Fruit fly (Drosophila melanogaster) whole organism, embryonic: ENCODE measurements around the gene CG8051.

Experiments used
- BEAF-32 ChIP-seq: fragments of 200-800 bp; sonication (Bioruptor generic); optimal IDR thresholded peaks from 3 replicates; lab custom pipeline; 2017; ENCODE audit warnings: missing biosample characterization, missing genetic modification characterization, mild to moderate bottlenecking, moderate library complexity, missing genetic modification reagents
- CG11093 ChIP-seq: fragments of 200-800 bp; sonication (Bioruptor generic); IDR thresholded peaks from 3 replicates; pipeline ENCODE4 v1.3.6; 2022; ENCODE audit warnings: missing biosample characterization, missing genetic modification characterization
- CG11398 ChIP-seq: fragments of 200-800 bp; sonication (Bioruptor generic); optimal IDR thresholded peaks from 2 replicates; lab custom pipeline; 2016; ENCODE audit warnings: missing biosample characterization, missing genetic modification characterization
- CG11695 ChIP-seq: fragments of 200-800 bp; sonication (Bioruptor generic); IDR thresholded peaks from 3 replicates; pipeline ENCODE4 v1.3.6; 2022; ENCODE audit warnings: missing biosample characterization, missing genetic modification characterization
- CG12104 ChIP-seq: fragments of 200-800 bp; sonication (Bioruptor generic); optimal IDR thresholded peaks from 3 replicates; lab custom pipeline; 2016; ENCODE audit warnings: missing biosample characterization, missing genetic modification characterization
- CG13424 ChIP-seq: fragments of 200-800 bp; sonication (Bioruptor generic); optimal IDR thresholded peaks from 2 replicates; lab custom pipeline; 2019; ENCODE audit warnings: missing biosample characterization, mild to moderate bottlenecking, missing genetic modification characterization, moderate library complexity
- CG14710 ChIP-seq: fragments of 200-800 bp; sonication (Bioruptor generic); optimal IDR thresholded peaks from 3 replicates; lab custom pipeline; 2019; ENCODE audit warnings: missing biosample characterization, mild to moderate bottlenecking, missing genetic modification characterization, moderate library complexity
- CG18599 ChIP-seq: fragments of 200-800 bp; sonication (Bioruptor generic); optimal IDR thresholded peaks from 3 replicates; lab custom pipeline; 2017; ENCODE audit warnings: missing biosample characterization, missing genetic modification characterization, mild to moderate bottlenecking, moderate library complexity, missing genetic modification reagents
- CG18764 ChIP-seq: fragments of 200-800 bp; sonication (Bioruptor generic); optimal IDR thresholded peaks from 3 replicates; lab custom pipeline; 2016; ENCODE audit warnings: missing biosample characterization, missing genetic modification characterization
- CG2116 ChIP-seq: fragments of 200-800 bp; sonication (Bioruptor generic); optimal IDR thresholded peaks from 3 replicates; lab custom pipeline; 2018; ENCODE audit warnings: missing biosample characterization, mild to moderate bottlenecking, missing genetic modification characterization
- CG2712 ChIP-seq: fragments of 200-800 bp; optimal IDR thresholded peaks from 3 replicates; lab custom pipeline; 2019; ENCODE audit warnings: missing biosample characterization, mild to moderate bottlenecking, missing genetic modification characterization, moderate library complexity
- CG31365 ChIP-seq: fragments of 200-800 bp; sonication (Bioruptor generic); optimal IDR thresholded peaks from 2 replicates; lab custom pipeline; 2018; ENCODE audit warnings: missing biosample characterization, mild to moderate bottlenecking, missing genetic modification characterization
- CG31441 ChIP-seq: fragments of 200-800 bp; sonication (Bioruptor generic); IDR thresholded peaks from 2 replicates; pipeline ENCODE4 v1.3.6; 2022; ENCODE audit warnings: missing biosample characterization, missing genetic modification characterization
- CG34224 ChIP-seq: fragments of 200-800 bp; sonication (Bioruptor generic); IDR thresholded peaks from 3 replicates; pipeline ENCODE4 v1.3.6; 2022; ENCODE audit warnings: missing biosample characterization, missing genetic modification characterization; ENCODE audit not compliant: partially characterized antibody
- CG34422 ChIP-seq: fragments of 200-800 bp; sonication (Bioruptor generic); IDR thresholded peaks from 3 replicates; pipeline ENCODE4 v1.3.6; 2022; ENCODE audit warnings: missing biosample characterization, missing genetic modification characterization
- CG3995 ChIP-seq: fragments of 200-800 bp; sonication (Bioruptor generic); optimal IDR thresholded peaks from 3 replicates; lab custom pipeline; 2016; ENCODE audit warnings: missing biosample characterization, missing genetic modification characterization
- CG42726 ChIP-seq: fragments of 200-800 bp; sonication (Bioruptor generic); IDR thresholded peaks from 2 replicates; pipeline ENCODE4 v1.3.6; 2022; ENCODE audit warnings: missing biosample characterization, missing genetic modification characterization; ENCODE audit not compliant: partially characterized antibody
- CG4617 ChIP-seq: fragments of 200-800 bp; sonication (Bioruptor generic); optimal IDR thresholded peaks from 3 replicates; lab custom pipeline; 2016; ENCODE audit warnings: missing biosample characterization, missing genetic modification characterization, borderline replicate concordance
- CG4820 ChIP-seq: fragments of 200-800 bp; sonication (Bioruptor generic); optimal IDR thresholded peaks from 3 replicates; lab custom pipeline; 2016; ENCODE audit warnings: missing biosample characterization, missing genetic modification characterization
- CG8290 ChIP-seq, 3 experiments: fragments of 200-800 bp; sonication (Bioruptor generic); optimal IDR thresholded peaks; 2 replicates each; lab custom pipeline; 2016 to 2019; ENCODE audit warnings: missing biosample characterization in 3 of 3, missing genetic modification characterization in 3 of 3, mild to moderate bottlenecking in 2 of 3, moderate library complexity in 1 of 3
- D ChIP-seq, 2 experiments: fragments of 200-800 bp in 1 of 2; fragments of >200 bp in 1 of 2; sonication (Bioruptor generic) in 1 of 2; optimal IDR thresholded peaks; 2 replicates in 1 of 2; 3 replicates in 1 of 2; lab custom pipeline; 2017; ENCODE audit warnings: mild to moderate bottlenecking in 1 of 2, missing biosample characterization in 1 of 2, missing genetic modification characterization in 1 of 2, missing genetic modification reagents in 1 of 2
- Dfd ChIP-seq, 2 experiments: fragments of >200 bp; optimal IDR thresholded peaks; 2 replicates each; lab custom pipeline; 2017; ENCODE audit warnings: missing biosample characterization in 2 of 2, missing genetic modification characterization in 2 of 2
- Dp ChIP-seq: fragments of 200-800 bp; sonication (Bioruptor generic); optimal IDR thresholded peaks from 2 replicates; lab custom pipeline; 2018; ENCODE audit warnings: missing biosample characterization, mild to moderate bottlenecking, missing genetic modification characterization, moderate library complexity
- Eip74EF ChIP-seq, 2 experiments: fragments of 200-800 bp in 1 of 2; fragments of >200 bp in 1 of 2; sonication (Bioruptor generic) in 1 of 2; optimal IDR thresholded peaks; 2 replicates each; lab custom pipeline; 2017 to 2019; ENCODE audit warnings: missing biosample characterization in 2 of 2, missing genetic modification characterization in 2 of 2, mild to moderate bottlenecking in 1 of 2, moderate library complexity in 1 of 2
- Lhr ChIP-seq: fragments of 200-800 bp; sonication (Bioruptor generic); optimal IDR thresholded peaks from 3 replicates; lab custom pipeline; 2017; ENCODE audit warnings: mild to moderate bottlenecking, missing biosample characterization, missing genetic modification reagents, missing genetic modification characterization
- MESR4 ChIP-seq: fragments of 200-800 bp; sonication (Bioruptor generic); optimal IDR thresholded peaks from 2 replicates; lab custom pipeline; 2018; ENCODE audit warnings: missing biosample characterization, mild to moderate bottlenecking, missing genetic modification characterization, moderate library complexity
- Med ChIP-seq: fragments of 200-800 bp; sonication (Bioruptor generic); peaks from one replicate; lab custom pipeline; 2016; ENCODE audit warnings: missing biosample characterization, missing genetic modification characterization, mild to moderate bottlenecking, inconsistent platforms, moderate library complexity
- Myb ChIP-seq: fragments of 200-800 bp; sonication (Bioruptor generic); optimal IDR thresholded peaks from 2 replicates; lab custom pipeline; 2016; ENCODE audit warnings: missing biosample characterization, missing genetic modification characterization
- NC2β ChIP-seq: fragments of 200-800 bp; sonication (Bioruptor generic); optimal IDR thresholded peaks from 2 replicates; lab custom pipeline; 2016; ENCODE audit warnings: missing biosample characterization, missing genetic modification characterization
- Rfx ChIP-seq: fragments of 200-800 bp; sonication (Bioruptor generic); IDR thresholded peaks from 2 replicates; pipeline ENCODE4 v1.3.6; 2022; ENCODE audit warnings: missing biosample characterization, missing genetic modification characterization
- Ssrp ChIP-seq: fragments of 200-800 bp; sonication (Bioruptor generic); optimal IDR thresholded peaks from 2 replicates; lab custom pipeline; 2018; ENCODE audit warnings: missing biosample characterization, mild to moderate bottlenecking, missing genetic modification characterization, moderate library complexity
- amos ChIP-seq: fragments of 200-800 bp; sonication (Bioruptor generic); IDR thresholded peaks from 2 replicates; pipeline ENCODE4 v1.3.6; 2022; ENCODE audit warnings: missing biosample characterization, missing genetic modification characterization; ENCODE audit not compliant: partially characterized antibody
- ara ChIP-seq: fragments of 200-800 bp; sonication (Bioruptor generic); IDR thresholded peaks from 2 replicates; pipeline ENCODE4 v1.3.6; 2022; ENCODE audit warnings: missing biosample characterization, missing genetic modification characterization
- cato ChIP-seq: fragments of 200-800 bp; sonication (Bioruptor generic); optimal IDR thresholded peaks from 2 replicates; lab custom pipeline; 2016; ENCODE audit warnings: missing biosample characterization, missing genetic modification characterization, borderline replicate concordance
- gcm2 ChIP-seq: fragments of 200-800 bp; sonication (Bioruptor generic); optimal IDR thresholded peaks from 2 replicates; lab custom pipeline; 2016; ENCODE audit warnings: missing biosample characterization, missing genetic modification characterization
- lola ChIP-seq, 3 experiments: fragments of >200 bp in 2 of 3; fragments of 200-800 bp in 1 of 3; sonication (Bioruptor generic) in 1 of 3; optimal IDR thresholded peaks; 2 replicates each; lab custom pipeline; 2017 to 2019; ENCODE audit warnings: missing biosample characterization in 3 of 3, missing genetic modification characterization in 3 of 3, mild to moderate bottlenecking in 1 of 3, moderate library complexity in 1 of 3
- pzg ChIP-seq: fragments of 200-800 bp; sonication (Bioruptor generic); optimal IDR thresholded peaks from 3 replicates; lab custom pipeline; 2018; ENCODE audit warnings: missing biosample characterization, mild to moderate bottlenecking, missing genetic modification characterization, moderate library complexity
- rib ChIP-seq: fragments of 200-800 bp; sonication (Bioruptor generic); IDR thresholded peaks from 2 replicates; pipeline ENCODE4 v1.3.6; 2022; ENCODE audit warnings: missing biosample characterization, missing genetic modification characterization
- sens ChIP-seq: fragments of 200-800 bp; sonication (Bioruptor generic); peaks from one replicate; lab custom pipeline; 2016; ENCODE audit warnings: missing biosample characterization, missing genetic modification characterization
- sens-2 ChIP-seq: fragments of 200-800 bp; sonication (Bioruptor generic); IDR thresholded peaks from 2 replicates; pipeline ENCODE4 v1.3.6; 2022; ENCODE audit warnings: missing biosample characterization, missing genetic modification characterization
- stwl ChIP-seq: fragments of 200-800 bp; sonication (Bioruptor generic); optimal IDR thresholded peaks from 3 replicates; lab custom pipeline; 2018; ENCODE audit warnings: missing biosample characterization, mild to moderate bottlenecking, missing genetic modification characterization, moderate library complexity
- trem ChIP-seq: fragments of 200-800 bp; optimal IDR thresholded peaks from 3 replicates; lab custom pipeline; 2019; ENCODE audit warnings: missing biosample characterization, mild to moderate bottlenecking, missing genetic modification characterization, moderate library complexity
- twi ChIP-seq: fragments of 200-800 bp; optimal IDR thresholded peaks from 2 replicates; lab custom pipeline; 2019; ENCODE audit warnings: missing biosample characterization, mild to moderate bottlenecking, missing genetic modification characterization, moderate library complexity
- usp ChIP-seq: fragments of >200 bp; optimal IDR thresholded peaks from 2 replicates; lab custom pipeline; 2017; ENCODE audit warnings: missing biosample characterization, missing genetic modification characterization

The CG8051 gene

dm6 chrX:19280249-19280648, 27.5 kb downstream of the CG8051 start, which contains the start of gene CG8028:
TSS of gene CG8028 (minus strand) at chrX:19280349.
- TF ChIP-seq Med (GFP tag; lab: Kevin White, UChicago) (peak; percentile 13), sens-2 (GFP tag; lab: Robert Waterston, UW) (no peak)

- peak; percentile 96 for TF ChIP-seq CG8290 (GFP tag; optimal IDR thresholded peaks at IDR 0.05; lab: Kevin White, UChicago)
- TF ChIP-seq CG8290 (tag; optimal IDR thresholded peaks at IDR 0.05; lab: Kevin White, UChicago), result no peak
- TF ChIP-seq stwl (tag; lab: Kevin White, UChicago), result peak; percentile 22
- TF ChIP-seq gcm2 (GFP tag; lab: Kevin White, UChicago), result no peak
- peak in 1 of 2 experiments; percentile 47 for TF ChIP-seq Eip74EF (GFP tag; optimal IDR thresholded peaks at IDR 0.05; lab: Kevin White, UChicago)
- peak in 1 of 2 experiments; percentile 45 for TF ChIP-seq Dfd (GFP tag; optimal IDR thresholded peaks at IDR 0.05; lab: Kevin White, UChicago)
- TF ChIP-seq sens (GFP tag; lab: Kevin White, UChicago), result no peak
- TF ChIP-seq CG2116 (GFP tag; lab: Kevin White, UChicago), result no peak
- TF ChIP-seq CG31365, result peak; percentile 88
Observed at dm6 chrX:19278395-19278794, 29.3 kb downstream of the CG8051 start.

- TF ChIP-seq CG2712 (tag; lab: Kevin White, UChicago) (peak; percentile 1), Myb (GFP tag; lab: Kevin White, UChicago) (peak; percentile 89), CG42726 (GFP tag; lab: Robert Waterston, UW) (no peak), CG4617 (GFP tag; lab: Kevin White, UChicago) (peak; percentile 21), Lhr (peak; percentile 1), Rfx (GFP tag; lab: Robert Waterston, UW) (no peak), cato (GFP tag; lab: Kevin White, UChicago) (no peak), rib (GFP tag; lab: Robert Waterston, UW) (no peak), CG11695 (GFP tag; lab: Robert Waterston, UW) (no peak), CG34224 (no peak), CG13424 (tag; lab: Kevin White, UChicago) (no peak), D (optimal IDR thresholded peaks at IDR 0.05; lab: Kevin White, UChicago) (no peak), D (GFP tag; optimal IDR thresholded peaks at IDR 0.05; lab: Kevin White, UChicago) (no peak), CG2116 (GFP tag; lab: Kevin White, UChicago) (no peak), ara (GFP tag; lab: Robert Waterston, UW) (0 out of 2 replicates have a peak, but pooled peaks have one; percentile 22), CG18764 (no peak), usp (GFP tag; lab: Kevin White, UChicago) (no peak), CG11093 (no peak), BEAF-32 (GFP tag; lab: Kevin White, UChicago) (peak; percentile 6), CG18599 (GFP tag; lab: Kevin White, UChicago) (no peak), CG34422 (GFP tag; lab: Robert Waterston, UW) (0 out of 3 replicates have a peak, but pooled peaks have one; percentile 38), CG3995 (GFP tag; lab: Kevin White, UChicago) (peak; percentile 97), twi (tag; lab: Kevin White, UChicago) (no peak), trem (tag; lab: Kevin White, UChicago) (peak; percentile 24), MESR4 (GFP tag; lab: Kevin White, UChicago) (peak; percentile 72), CG14710 (tag; lab: Kevin White, UChicago) (peak; percentile 4), Dp (peak; percentile 47), CG4820 (no peak), CG11398 (no peak), CG31441 (no peak), Ssrp (no peak), amos (GFP tag; lab: Robert Waterston, UW) (no peak), NC2β (no peak), CG12104 (no peak), pzg (peak; percentile 53), lola (GFP tag; optimal IDR thresholded peaks at IDR 0.05; lab: Kevin White, UChicago) (no peak)
Observed at dm6 chrX:19276489-19277117, 31.1 kb downstream of the CG8051 start, which contains the start of the genes CG32537 and CG32536. TSS of gene CG32537 (minus strand) at chrX:19276539. TSS of gene CG32536 (minus strand) at chrX:19276898.
